Worm (Caenorhabditis elegans) whole organism, L1 larva: ENCODE results near the gene T04C12.33.

Experiments
- C16A3.4 ChIP-seq: fragments of 150-350 bp; optimal IDR thresholded peaks from 2 replicates; lab custom pipeline; 2014; ENCODE audit warnings: missing biosample characterization, missing genetic modification characterization
- C34B4.2 ChIP-seq: sonication (generic microtip); optimal IDR thresholded peaks from 2 replicates; lab custom pipeline; 2017; ENCODE audit warnings: mild to moderate bottlenecking, missing genetic modification characterization, missing compliant biosample characterization
- alr-1 ChIP-seq: fragments of 200-800 bp; sonication (Bioruptor generic); optimal IDR thresholded peaks from 2 replicates; lab custom pipeline; 2018; ENCODE audit warnings: borderline replicate concordance, mild to moderate bottlenecking, missing genetic modification characterization, missing compliant biosample characterization
- ama-1 ChIP-seq: fragments of 150-350 bp; optimal IDR thresholded peaks from 2 replicates; lab custom pipeline; 2014
- blmp-1 ChIP-seq: fragments of 150-350 bp; optimal IDR thresholded peaks from 2 replicates; lab custom pipeline; 2014; ENCODE audit warnings: missing biosample characterization, missing genetic modification characterization
- ceh-8 ChIP-seq: fragments of 200-800 bp; sonication (Bioruptor generic); optimal IDR thresholded peaks from 2 replicates; lab custom pipeline; 2018; ENCODE audit warnings: mild to moderate bottlenecking, missing genetic modification characterization, moderate library complexity, missing compliant biosample characterization
- ceh-82 ChIP-seq, 3 experiments: fragments of 150-350 bp in 1 of 3; sonication (generic microtip) in 2 of 3; optimal IDR thresholded peaks; 2 replicates each; lab custom pipeline; 2014 to 2017; ENCODE audit warnings: missing biosample characterization in 3 of 3, missing genetic modification characterization in 3 of 3
- ceh-90 ChIP-seq: sonication (generic microtip); optimal IDR thresholded peaks from 2 replicates; lab custom pipeline; 2016; ENCODE audit warnings: missing genetic modification characterization, missing compliant biosample characterization
- ces-1 ChIP-seq: fragments of 150-350 bp; optimal IDR thresholded peaks from 2 replicates; lab custom pipeline; 2014; ENCODE audit warnings: missing biosample characterization, missing genetic modification reagents, missing genetic modification characterization
- dpl-1 ChIP-seq, 3 experiments: fragments of 150-350 bp in 2 of 3; sonication (generic microtip) in 1 of 3; optimal IDR thresholded peaks; 2 replicates each; lab custom pipeline; 2014 to 2017; ENCODE audit warnings: missing biosample characterization in 3 of 3, missing genetic modification characterization in 3 of 3, missing genetic modification reagents in 3 of 3
- dsc-1 ChIP-seq: sonication (generic microtip); optimal IDR thresholded peaks from 2 replicates; lab custom pipeline; 2016; ENCODE audit warnings: mild to moderate bottlenecking, missing genetic modification characterization, missing compliant biosample characterization
- efl-3 ChIP-seq: fragments of 200-800 bp; sonication (Bioruptor generic); optimal IDR thresholded peaks from 2 replicates; lab custom pipeline; 2018; ENCODE audit warnings: mild to moderate bottlenecking, missing genetic modification characterization, missing compliant biosample characterization
- egl-13 ChIP-seq: sonication (generic microtip); optimal IDR thresholded peaks from 2 replicates; lab custom pipeline; 2016; ENCODE audit warnings: missing genotype, missing genetic modification reagents, missing genetic modification characterization, missing compliant biosample characterization
- ets-5 ChIP-seq: fragments of 200-800 bp; sonication (Bioruptor generic); IDR thresholded peaks from 2 replicates; pipeline ENCODE4 v1.3.6; 2022; ENCODE audit warnings: missing genetic modification characterization, missing compliant biosample characterization
- fkh-4 ChIP-seq: sonication (generic microtip); optimal IDR thresholded peaks from 2 replicates; lab custom pipeline; 2016; ENCODE audit warnings: missing compliant biosample characterization, missing genetic modification characterization, borderline replicate concordance
- fos-1 ChIP-seq: fragments of 150-350 bp; optimal IDR thresholded peaks from 2 replicates; lab custom pipeline; 2014; ENCODE audit warnings: missing biosample characterization, missing genetic modification characterization
- grh-1 ChIP-seq: fragments of 200-800 bp; sonication (Bioruptor generic); IDR thresholded peaks from 2 replicates; pipeline ENCODE4 v1.3.6; 2022; ENCODE audit warnings: missing genetic modification reagents, missing genetic modification characterization, missing compliant biosample characterization
- hlh-4 ChIP-seq: sonication (generic microtip); optimal IDR thresholded peaks from 2 replicates; lab custom pipeline; 2016; ENCODE audit warnings: mild to moderate bottlenecking, missing genetic modification characterization, missing compliant biosample characterization
- isw-1 ChIP-seq: fragments of 200-800 bp; sonication (Bioruptor generic); IDR thresholded peaks from 2 replicates; pipeline ENCODE4 v1.3.6; 2022; ENCODE audit warnings: missing genetic modification characterization, missing compliant biosample characterization
- lin-14 ChIP-seq: fragments of 200-800 bp; sonication (Bioruptor generic); optimal IDR thresholded peaks from 2 replicates; lab custom pipeline; 2018; ENCODE audit warnings: mild to moderate bottlenecking, missing genetic modification characterization, moderate library complexity, missing compliant biosample characterization
- lin-15B ChIP-seq: fragments of 150-350 bp; sonication (generic microtip); optimal IDR thresholded peaks from 3 replicates; lab custom pipeline; 2014; ENCODE audit warnings: missing biosample characterization, missing genetic modification characterization
- lin-35 ChIP-seq, 2 experiments: fragments of 150-350 bp; optimal IDR thresholded peaks; 2 replicates each; lab custom pipeline; 2014; ENCODE audit warnings: missing biosample characterization in 2 of 2, missing genetic modification characterization in 2 of 2, missing genetic modification reagents in 2 of 2
- lir-3 ChIP-seq: sonication (generic microtip); optimal IDR thresholded peaks from 2 replicates; lab custom pipeline; 2016; ENCODE audit warnings: mild to moderate bottlenecking, missing genetic modification characterization, moderate library complexity, missing compliant biosample characterization; ENCODE audit not compliant: poor library complexity
- lsy-2 ChIP-seq, 2 experiments: fragments of 150-350 bp; optimal IDR thresholded peaks; 2 replicates each; lab custom pipeline; 2014; ENCODE audit warnings: missing biosample characterization in 2 of 2, missing genetic modification characterization in 2 of 2
- mab-9 ChIP-seq: fragments of 200-800 bp; sonication (Bioruptor generic); IDR thresholded peaks from 2 replicates; pipeline ENCODE4 v1.3.6; 2022; ENCODE audit warnings: missing genetic modification reagents, missing genetic modification characterization, missing compliant biosample characterization
- mdl-1 ChIP-seq, 2 experiments: fragments of 150-350 bp; optimal IDR thresholded peaks; 2 replicates each; lab custom pipeline; 2014 to 2017; ENCODE audit warnings: missing biosample characterization in 2 of 2, missing genetic modification characterization in 2 of 2, inconsistent platforms in 1 of 2
- mep-1 ChIP-seq: fragments of 150-350 bp; optimal IDR thresholded peaks from 2 replicates; lab custom pipeline; 2014; ENCODE audit warnings: missing biosample characterization, missing genetic modification characterization
- nhr-12 ChIP-seq: sonication (generic microtip); optimal IDR thresholded peaks from 2 replicates; lab custom pipeline; 2017; ENCODE audit warnings: missing biosample characterization, missing genetic modification characterization
- nhr-19 ChIP-seq: fragments of 200-800 bp; sonication (Bioruptor generic); conservative IDR thresholded peaks from 2 replicates; pipeline ENCODE4 v1.3.6; 2022; ENCODE audit warnings: missing genetic modification characterization, missing compliant biosample characterization
- nhr-20 ChIP-seq: sonication (generic microtip); optimal IDR thresholded peaks from 2 replicates; lab custom pipeline; 2016; ENCODE audit warnings: mild to moderate bottlenecking, missing genetic modification characterization, missing compliant biosample characterization
- nhr-71 ChIP-seq: sonication (generic microtip); optimal IDR thresholded peaks from 2 replicates; lab custom pipeline; 2016; ENCODE audit warnings: mild to moderate bottlenecking, missing genetic modification characterization, moderate library complexity, missing compliant biosample characterization
- nhr-77 ChIP-seq: fragments of 150-350 bp; optimal IDR thresholded peaks from 2 replicates; lab custom pipeline; 2014; ENCODE audit warnings: missing biosample characterization, missing genetic modification characterization
- nhr-85 ChIP-seq: sonication (generic microtip); peaks from one replicate; lab custom pipeline; 2016; ENCODE audit warnings: missing genetic modification characterization, inconsistent platforms, missing compliant biosample characterization
- nhr-90 ChIP-seq: sonication (generic microtip); optimal IDR thresholded peaks from 2 replicates; lab custom pipeline; 2016; ENCODE audit warnings: mild to moderate bottlenecking, missing genetic modification characterization, missing compliant biosample characterization; ENCODE audit not compliant: poor library complexity
- rnt-1 ChIP-seq: sonication (generic microtip); optimal IDR thresholded peaks from 2 replicates; lab custom pipeline; 2016; ENCODE audit warnings: mild to moderate bottlenecking, missing genetic modification characterization, moderate library complexity, missing compliant biosample characterization
- skn-1 ChIP-seq: fragments of 150-350 bp; optimal IDR thresholded peaks from 2 replicates; lab custom pipeline; 2014; ENCODE audit warnings: missing biosample characterization, missing genetic modification characterization
- snpc-4 ChIP-seq: fragments of 150-350 bp; optimal IDR thresholded peaks from 2 replicates; lab custom pipeline; 2014; ENCODE audit warnings: missing biosample characterization, missing genetic modification characterization
- snu-23 ChIP-seq: sonication (generic microtip); optimal IDR thresholded peaks from 2 replicates; lab custom pipeline; 2016; ENCODE audit warnings: missing genetic modification characterization, missing compliant biosample characterization
- sup-37 ChIP-seq: fragments of 200-800 bp; sonication (Bioruptor generic); optimal IDR thresholded peaks from 2 replicates; lab custom pipeline; 2018; ENCODE audit warnings: mild to moderate bottlenecking, missing genetic modification characterization, missing compliant biosample characterization
- swsn-7 ChIP-seq: sonication (generic microtip); optimal IDR thresholded peaks from 2 replicates; lab custom pipeline; 2016; ENCODE audit warnings: missing genetic modification characterization, missing compliant biosample characterization
- tbx-2 ChIP-seq: sonication (generic microtip); optimal IDR thresholded peaks from 2 replicates; lab custom pipeline; 2016; ENCODE audit warnings: missing genetic modification characterization, missing compliant biosample characterization
- unc-30 ChIP-seq: sonication (generic microtip); optimal IDR thresholded peaks from 2 replicates; lab custom pipeline; 2017; ENCODE audit warnings: missing biosample characterization, missing genetic modification characterization
- vab-15 ChIP-seq: sonication (generic microtip); optimal IDR thresholded peaks from 2 replicates; lab custom pipeline; 2017; ENCODE audit warnings: missing genotype, mild to moderate bottlenecking, missing genetic modification characterization, missing compliant biosample characterization
- xbp-1 ChIP-seq: sonication (generic microtip); optimal IDR thresholded peaks from 2 replicates; lab custom pipeline; 2016; ENCODE audit warnings: missing genetic modification characterization, missing compliant biosample characterization
- zag-1 ChIP-seq: fragments of 150-350 bp; optimal IDR thresholded peaks from 2 replicates; lab custom pipeline; 2014; ENCODE audit warnings: missing biosample characterization, missing genetic modification characterization
- zip-4 ChIP-seq: fragments of 200-800 bp; sonication (Bioruptor generic); optimal IDR thresholded peaks from 2 replicates; lab custom pipeline; 2018; ENCODE audit warnings: mild to moderate bottlenecking, missing genetic modification characterization, moderate library complexity, missing compliant biosample characterization
- ztf-11 ChIP-seq, 2 experiments: sonication (generic microtip); optimal IDR thresholded peaks; 2 replicates each; lab custom pipeline; 2016 to 2017; ENCODE audit warnings: missing genetic modification characterization in 2 of 2, missing biosample characterization in 1 of 2, missing compliant biosample characterization in 1 of 2
- ztf-4 ChIP-seq: fragments of 150-350 bp; optimal IDR thresholded peaks from 2 replicates; lab custom pipeline; 2014; ENCODE audit warnings: missing biosample characterization, missing genetic modification characterization

Gene T04C12.33

DNA sequence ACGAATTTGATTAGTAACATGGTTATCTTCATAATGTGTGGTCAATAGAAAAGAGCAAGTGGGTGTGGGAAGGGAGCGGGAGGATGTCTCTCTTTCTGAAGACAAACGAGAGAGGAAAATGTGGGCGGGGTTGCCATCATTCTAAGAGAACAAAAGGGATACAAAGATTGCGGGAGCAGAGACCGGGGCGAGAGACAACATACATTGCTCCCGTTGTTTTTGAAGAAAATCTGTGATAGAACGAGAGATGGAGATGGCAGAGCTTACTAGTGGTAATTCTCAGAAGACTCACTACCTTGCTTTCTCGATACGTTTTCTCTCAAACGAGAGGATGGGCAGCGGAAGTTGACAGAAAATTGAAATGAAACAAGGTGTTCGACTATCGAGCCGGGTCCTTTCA, 21.3 kb downstream of the T04C12.33 start (continued):
- TF ChIP-seq nhr-12: no peak
- TF ChIP-seq hlh-4 (tag; lab: Kevin White, UChicago): no peak
- no peak for TF ChIP-seq sup-37 (GFP tag; lab: Kevin White, UChicago)
- peak; percentile 14 for TF ChIP-seq tbx-2
- TF ChIP-seq ceh-82 (tag; optimal IDR thresholded peaks at IDR 0.05; lab: Kevin White, UChicago): no peak
- TF ChIP-seq nhr-77 (tag; lab: Kevin White, UChicago): no peak
- no peak for TF ChIP-seq grh-1 (GFP tag; lab: Robert Waterston, UW)
- TF ChIP-seq lin-15B (tag; lab: Kevin White, UChicago): no peak
- TF ChIP-seq xbp-1 (tag; lab: Kevin White, UChicago): no peak
- no peak for TF ChIP-seq blmp-1 (tag; lab: Kevin White, UChicago)
- TF ChIP-seq ztf-11 (tag; optimal IDR thresholded peaks at IDR 0.05; lab: Kevin White, UChicago): no peak
- no peak for TF ChIP-seq skn-1 (tag; lab: Kevin White, UChicago)
- TF ChIP-seq fos-1 (tag; lab: Kevin White, UChicago): no peak
- TF ChIP-seq mab-9: no peak

DNA sequence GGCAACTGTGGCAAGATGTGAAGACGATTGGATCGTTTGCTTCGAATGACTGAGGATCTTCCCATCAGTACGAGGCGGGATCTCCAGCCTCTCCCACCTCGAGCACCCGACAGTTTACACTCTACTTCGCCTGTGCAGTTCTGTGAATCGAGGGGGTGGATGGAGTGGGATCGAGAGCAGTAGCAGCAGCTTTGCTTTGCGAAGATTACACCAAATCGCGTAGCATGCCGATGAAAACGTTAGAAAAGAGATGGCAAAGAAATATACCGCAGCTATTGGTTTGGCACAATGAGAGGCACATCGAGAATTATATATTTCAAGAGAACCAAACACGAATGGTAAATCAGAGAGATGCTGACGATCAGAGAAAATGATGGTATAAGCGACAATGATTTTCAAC, 22.4 kb downstream of the T04C12.33 start, which contains the start of gene act-3:
Gene act-3 (minus strand): TSS at position 51 of the 400 bp plus-strand sequence.
- peak; percentile 36 for TF ChIP-seq snu-23 (GFP tag; lab: Kevin White, UChicago)
- peak; percentile 76 for TF ChIP-seq nhr-71 (tag; lab: Kevin White, UChicago)
- no peak for TF ChIP-seq ets-5
- no peak for TF ChIP-seq ces-1 (GFP tag; lab: Kevin White, UChicago)
- peak in 1 of 2 experiments; percentile 1 for TF ChIP-seq lin-35 (GFP tag; optimal IDR thresholded peaks at IDR 0.05; lab: Kevin White, UChicago)
- TF ChIP-seq C16A3.4 (tag; lab: Kevin White, UChicago): no peak
- TF ChIP-seq mdl-1 (tag; optimal IDR thresholded peaks at IDR 0.05; lab: Kevin White, UChicago): peak in 1 of 2 experiments; percentile 28
- no peak for TF ChIP-seq alr-1 (tag; lab: Kevin White, UChicago)
- TF ChIP-seq lsy-2 (tag; optimal IDR thresholded peaks at IDR 0.05; lab: Kevin White, UChicago): peak in 1 of 2 experiments; percentile 12
- TF ChIP-seq nhr-19 (GFP tag; lab: Robert Waterston, UW): peak; percentile 45
- peak; percentile 36 for TF ChIP-seq nhr-85 (tag; lab: Kevin White, UChicago)
- TF ChIP-seq zip-4 (GFP tag; lab: Kevin White, UChicago): no peak
- TF ChIP-seq grh-1 (GFP tag; lab: Robert Waterston, UW): no peak
- TF ChIP-seq swsn-7: peak; percentile 13
- peak; percentile 74 for TF ChIP-seq rnt-1
- no peak for TF ChIP-seq efl-3 (GFP tag; lab: Kevin White, UChicago)
- no peak for TF ChIP-seq ceh-8 (GFP tag; lab: Kevin White, UChicago)
- TF ChIP-seq lin-14 (GFP tag; lab: Kevin White, UChicago): peak; percentile 87
- peak in 1 of 3 experiments; percentile 1 for TF ChIP-seq ceh-82 (tag; optimal IDR thresholded peaks at IDR 0.05; lab: Kevin White, UChicago)
- no peak for TF ChIP-seq C34B4.2 (tag; lab: Kevin White, UChicago)
- no peak for TF ChIP-seq ama-1 (lab: Kevin White, UChicago)
- peak; percentile 55 for TF ChIP-seq dsc-1 (tag; lab: Kevin White, UChicago)
- peak; percentile 21 for TF ChIP-seq mep-1 (tag; lab: Kevin White, UChicago)
- peak; percentile 35 for TF ChIP-seq nhr-20 (tag; lab: Kevin White, UChicago)

DNA sequence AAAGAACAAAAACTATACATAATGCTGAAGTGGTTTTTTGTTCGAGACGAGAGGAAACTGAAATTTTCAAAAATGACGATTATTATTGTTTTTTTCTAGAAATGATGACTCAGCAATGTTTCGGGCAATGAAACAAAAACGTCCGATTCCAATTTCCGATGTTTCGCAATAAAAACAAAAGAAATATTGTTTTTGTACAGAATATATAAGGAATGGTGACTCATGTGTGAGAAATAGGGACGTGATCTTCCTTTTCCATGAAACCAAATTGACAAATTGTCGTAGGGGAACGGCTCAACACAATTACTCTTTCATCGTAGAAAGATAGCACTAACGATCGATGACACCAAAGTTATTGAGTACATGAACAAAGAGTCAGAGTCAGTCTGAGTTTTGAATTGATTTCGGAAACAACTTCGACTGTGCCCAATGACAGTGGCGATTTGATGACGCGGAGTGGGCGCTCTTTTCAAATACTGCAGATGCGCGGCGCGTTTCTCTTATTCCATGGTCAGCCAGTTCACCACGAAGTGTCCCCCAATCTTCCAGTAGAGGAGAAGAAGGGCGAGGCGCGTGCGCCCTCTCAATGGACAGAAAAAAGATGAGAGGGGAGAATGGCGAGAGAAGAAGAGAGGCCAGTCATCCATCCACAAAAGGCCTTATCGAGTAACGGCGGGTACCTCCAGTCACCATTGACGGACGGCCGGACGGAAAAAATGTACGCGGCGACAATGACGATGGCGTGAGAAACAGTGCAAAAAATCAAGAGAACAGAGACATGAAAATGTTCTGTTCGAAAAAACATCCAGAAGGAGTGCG, 23.4 kb downstream of the T04C12.33 start:
- TF ChIP-seq isw-1 (GFP tag; lab: Robert Waterston, UW) (no peak), fkh-4 (tag; lab: Kevin White, UChicago) (no peak), dpl-1 (GFP tag; optimal IDR thresholded peaks at IDR 0.05; lab: Kevin White, UChicago) (peak in 2 of 3 experiments; percentile 5 to 31), ceh-8 (GFP tag; lab: Kevin White, UChicago) (no peak), vab-15 (tag; lab: Kevin White, UChicago) (no peak), ztf-4 (tag; lab: Kevin White, UChicago) (no peak), egl-13 (no peak), unc-30 (tag; lab: Kevin White, UChicago) (no peak), lir-3 (no peak), nhr-90 (tag; lab: Kevin White, UChicago) (no peak), mab-9 (no peak), zag-1 (tag; lab: Kevin White, UChicago) (no peak), ceh-90 (tag; lab: Kevin White, UChicago) (no peak), snpc-4 (tag; lab: Kevin White, UChicago) (peak; percentile 13), zip-4 (GFP tag; lab: Kevin White, UChicago) (peak; percentile 19), sup-37 (GFP tag; lab: Kevin White, UChicago) (no peak)
